Worm (Caenorhabditis elegans) whole organism, dauer: ENCODE data around the gene F36H5.12.

Source experiments
- unc-62 ChIP-seq: sonication (generic microtip); optimal IDR thresholded peaks from 2 replicates; lab custom pipeline; 2017; ENCODE audit warnings: missing biosample characterization, missing genetic modification reagents, missing genetic modification characterization

The F36H5.12 gene

DNA sequence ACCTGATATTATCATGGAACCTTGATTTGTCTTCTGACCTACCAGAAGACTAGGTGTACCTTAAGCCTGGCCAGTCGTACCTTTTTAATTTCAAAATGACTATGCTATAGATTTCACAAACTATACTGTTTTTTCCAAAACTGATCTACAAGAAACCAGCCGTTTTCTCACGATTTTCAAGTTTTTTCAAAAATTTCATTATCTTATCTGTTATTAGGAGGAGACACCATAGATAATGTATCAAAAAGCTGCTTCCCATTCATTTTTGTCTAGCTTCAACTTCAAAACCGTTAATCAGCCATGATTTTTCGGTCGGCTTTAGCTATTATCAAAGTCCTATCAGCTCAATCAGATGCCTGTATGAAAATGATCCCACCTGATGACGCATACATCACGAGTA is at the start of gene F36H5.12:
TSS of gene F36H5.12 (plus strand) at position 301 of the 400 bp plus-strand sequence.
- TF ChIP-seq unc-62 (GFP tag; lab: Kevin White, UChicago) = no peak

DNA sequence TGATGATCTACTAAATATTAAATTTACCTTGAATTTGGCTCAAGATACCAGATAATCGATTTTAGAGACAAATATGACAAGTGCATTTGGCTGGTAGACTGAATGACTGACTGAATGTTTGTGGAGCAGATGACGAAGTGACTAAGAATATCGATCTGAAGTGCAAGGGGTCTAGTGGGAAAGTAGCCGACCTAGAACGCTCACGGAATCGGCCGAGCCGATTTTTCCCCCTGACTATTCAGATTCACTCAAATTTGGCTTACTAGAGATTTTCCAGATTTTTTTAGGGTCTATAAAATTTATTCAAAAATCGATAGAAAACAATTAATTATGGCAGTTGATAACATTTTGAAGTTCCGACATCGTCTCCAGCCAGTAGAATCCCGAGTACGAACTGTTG is 48.1 kb upstream of the F36H5.12 start, which contains the start of gene fbxc-26:
TSS of gene fbxc-26 (minus strand) at position 101 of the 400 bp plus-strand sequence.
- TF ChIP-seq unc-62 (GFP tag; lab: Kevin White, UChicago) = no peak

DNA sequence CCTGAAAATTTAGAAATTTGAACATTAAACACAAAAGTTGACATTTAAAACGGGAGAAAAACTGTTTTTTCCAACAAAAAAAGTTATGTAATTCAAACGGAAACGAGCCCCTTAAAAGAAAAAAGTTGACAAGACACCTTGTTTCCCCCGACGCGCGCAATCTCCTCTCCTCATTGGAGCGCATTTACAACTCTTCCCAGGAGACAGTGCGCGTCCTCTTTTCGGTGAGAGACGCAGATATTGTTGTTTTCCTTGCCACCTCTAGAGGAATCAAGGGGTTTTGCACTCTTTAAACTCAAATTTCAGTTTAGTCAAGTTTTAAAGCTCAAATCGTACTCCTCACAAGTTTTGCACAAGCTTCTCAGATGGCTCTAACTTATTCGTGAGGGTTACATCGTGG is 46.8 kb upstream of the F36H5.12 start, which contains the start of gene F58E1.13:
TSS of gene F58E1.13 (minus strand) at position 12 of the 400 bp plus-strand sequence.
- TF ChIP-seq unc-62 (GFP tag; lab: Kevin White, UChicago) = no peak

DNA sequence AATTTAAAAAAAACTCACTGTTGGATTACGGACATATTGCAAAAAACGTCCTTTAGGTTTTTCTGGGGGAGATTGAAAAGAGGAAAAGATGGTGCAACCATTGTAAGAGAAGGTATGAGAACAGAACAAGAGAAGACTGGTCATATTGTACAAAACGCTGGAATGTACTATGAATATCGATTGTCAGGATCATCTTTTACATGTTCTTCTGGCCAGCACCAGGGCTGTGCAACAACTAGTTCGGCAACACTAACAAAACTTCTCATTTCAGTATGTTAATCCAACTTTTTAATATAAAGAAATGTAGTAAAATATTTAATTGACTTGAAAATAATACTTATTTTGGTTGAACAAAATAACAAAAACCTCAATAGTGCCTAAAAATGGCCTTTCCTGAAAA is 39.3 kb upstream of the F36H5.12 start, which contains the start of gene fbxb-47:
TSS of gene fbxb-47 (minus strand) at position 101 of the 400 bp plus-strand sequence.
- no peak for TF ChIP-seq unc-62 (GFP tag; lab: Kevin White, UChicago)

DNA sequence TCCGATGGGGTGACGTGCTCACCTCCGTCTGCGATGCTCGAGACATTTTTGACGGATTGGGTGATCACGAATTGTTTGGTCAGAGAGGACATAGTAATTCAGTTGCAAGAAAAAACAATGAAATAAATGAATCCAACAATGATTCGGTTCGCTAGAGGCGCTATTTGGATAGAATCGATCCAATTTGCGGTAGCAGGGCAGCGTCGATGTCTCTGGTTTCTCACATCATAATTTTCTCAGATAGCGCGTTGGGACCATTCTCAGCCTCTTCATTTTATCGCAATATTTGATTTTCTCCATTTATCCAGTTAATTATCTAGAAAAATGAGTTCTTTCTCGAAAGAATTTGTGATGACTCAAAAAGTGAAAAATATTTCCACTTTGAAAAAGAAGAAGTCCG is 36.2 kb upstream of the F36H5.12 start, which contains the start of gene sdz-18:
TSS of gene sdz-18 (minus strand) at position 101 of the 400 bp plus-strand sequence.
- TF ChIP-seq unc-62 (GFP tag; lab: Kevin White, UChicago) = no peak

DNA sequence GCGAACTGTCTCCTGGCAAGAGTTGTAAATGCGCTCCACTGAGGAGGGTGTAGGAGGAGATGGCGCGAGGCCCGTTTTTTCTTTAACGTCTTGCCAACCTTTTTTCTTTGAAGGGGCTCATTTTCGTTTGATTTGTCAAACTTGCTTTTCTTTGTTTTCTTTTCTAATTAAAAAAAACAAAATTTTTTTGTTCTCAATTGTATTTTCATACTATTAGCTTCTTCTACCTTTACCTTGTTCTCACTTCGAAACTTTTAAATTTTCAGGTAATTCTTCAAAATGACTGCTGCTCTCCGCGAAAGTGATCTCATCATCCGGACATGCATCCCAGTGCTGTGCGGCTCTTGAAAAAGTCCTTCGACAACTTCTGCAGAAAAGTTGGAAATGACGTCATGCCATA is 32.7 kb upstream of the F36H5.12 start, which contains the start of gene fbxa-184:
TSS of gene fbxa-184 (plus strand) at position 301 of the 400 bp plus-strand sequence.
- no peak for TF ChIP-seq unc-62 (GFP tag; lab: Kevin White, UChicago)

DNA sequence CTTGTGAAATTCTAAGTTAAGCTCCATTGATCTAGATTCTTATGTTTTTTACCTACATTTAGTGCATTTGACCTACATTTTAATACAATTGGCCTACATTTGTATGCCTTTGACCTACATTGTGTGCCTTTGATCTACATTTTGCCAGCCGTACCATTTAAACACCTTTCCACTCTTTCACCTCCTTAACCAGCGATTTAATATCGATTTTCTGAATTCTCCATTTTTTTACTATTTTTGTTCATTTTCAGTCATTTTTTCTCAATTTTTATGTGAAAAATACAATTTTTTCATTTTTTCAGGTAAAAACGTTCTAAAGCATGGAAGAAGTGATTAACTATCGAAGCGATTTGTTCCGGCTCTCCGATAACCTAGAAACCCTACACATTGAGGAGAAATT is 29.7 kb upstream of the F36H5.12 start, which contains the start of gene btb-7:
TSS of gene btb-7 (plus strand) at position 301 of the 400 bp plus-strand sequence.
- no peak for TF ChIP-seq unc-62 (GFP tag; lab: Kevin White, UChicago)

DNA sequence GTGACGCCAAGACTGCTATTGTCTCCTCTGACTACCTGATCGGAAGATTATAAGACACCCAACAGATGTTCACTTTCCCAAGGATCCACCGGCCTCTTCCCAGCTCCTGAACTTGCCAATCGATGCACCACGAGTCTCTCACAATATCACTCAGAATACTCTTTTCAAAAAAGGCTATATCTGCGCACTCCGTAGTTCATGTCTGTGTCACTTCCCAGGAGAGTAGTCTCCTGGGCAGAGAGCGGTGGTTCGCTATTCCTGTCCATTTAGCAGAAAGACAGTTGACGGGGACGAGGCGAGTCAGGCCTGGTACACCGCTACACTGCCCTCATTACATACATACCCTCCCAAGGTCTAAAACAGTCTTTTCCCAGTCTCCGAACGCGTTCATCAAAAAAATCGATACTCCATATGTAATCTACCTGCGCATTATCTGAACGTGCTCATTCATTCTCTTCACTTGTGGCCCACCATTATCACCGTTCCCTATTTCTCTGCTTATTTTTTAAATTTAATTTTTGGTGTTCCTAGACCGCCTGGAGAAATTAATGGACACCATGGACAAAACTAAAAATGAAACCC is 27.8 kb upstream of the F36H5.12 start, which contains the start of gene btb-6:
TSS of gene btb-6 (plus strand) at position 532 of the 582 bp plus-strand sequence.
- no peak for TF ChIP-seq unc-62 (GFP tag; lab: Kevin White, UChicago)

DNA sequence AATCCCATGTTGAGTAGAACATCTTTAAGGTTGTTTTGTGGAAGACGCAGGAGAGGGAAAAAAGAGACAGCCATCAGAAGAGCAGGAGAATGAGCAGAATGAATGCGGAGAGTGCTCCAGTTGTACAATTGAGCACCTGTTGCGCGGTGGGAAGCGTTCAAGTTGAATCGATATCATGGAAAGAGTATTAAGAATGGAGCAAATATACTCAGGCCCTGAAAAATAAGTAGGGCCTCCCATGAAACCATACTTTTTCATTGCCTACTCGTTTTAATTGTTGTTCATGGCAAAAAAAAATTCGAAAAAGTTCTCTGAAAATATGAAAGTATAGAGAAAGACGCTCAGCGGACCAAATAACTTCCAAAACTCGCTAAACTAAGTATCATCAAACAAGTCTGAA is 23.5 kb upstream of the F36H5.12 start, which contains the start of gene fbxb-48:
TSS of gene fbxb-48 (minus strand) at position 101 of the 400 bp plus-strand sequence.
- no peak for TF ChIP-seq unc-62 (GFP tag; lab: Kevin White, UChicago)

DNA sequence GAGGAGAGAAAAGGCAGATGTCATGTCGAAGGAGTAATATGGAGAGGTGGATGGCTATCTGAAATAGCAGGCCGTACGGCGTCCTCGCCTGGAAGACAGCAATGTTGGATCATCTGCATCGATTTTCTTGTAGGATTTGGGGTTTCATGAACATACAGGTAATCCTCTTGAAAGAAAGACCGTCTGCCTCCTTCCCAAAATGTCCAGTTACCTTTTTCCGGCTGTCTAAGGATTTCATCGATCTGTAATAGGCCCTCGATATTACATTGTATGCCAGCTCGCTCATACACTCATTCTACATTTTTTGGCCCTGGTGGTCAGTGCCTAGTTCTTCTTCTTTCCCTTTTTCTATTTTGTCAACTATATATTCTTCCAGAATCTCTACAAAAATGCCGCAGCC is 20.2 kb upstream of the F36H5.12 start, which contains the start of the genes fbxb-5 and btb-8:
TSS of gene fbxb-5 (minus strand) at position 101 of the 400 bp plus-strand sequence.
TSS of gene btb-8 (plus strand) at position 377 of the 400 bp plus-strand sequence.
- TF ChIP-seq unc-62 (GFP tag; lab: Kevin White, UChicago) = no peak

DNA sequence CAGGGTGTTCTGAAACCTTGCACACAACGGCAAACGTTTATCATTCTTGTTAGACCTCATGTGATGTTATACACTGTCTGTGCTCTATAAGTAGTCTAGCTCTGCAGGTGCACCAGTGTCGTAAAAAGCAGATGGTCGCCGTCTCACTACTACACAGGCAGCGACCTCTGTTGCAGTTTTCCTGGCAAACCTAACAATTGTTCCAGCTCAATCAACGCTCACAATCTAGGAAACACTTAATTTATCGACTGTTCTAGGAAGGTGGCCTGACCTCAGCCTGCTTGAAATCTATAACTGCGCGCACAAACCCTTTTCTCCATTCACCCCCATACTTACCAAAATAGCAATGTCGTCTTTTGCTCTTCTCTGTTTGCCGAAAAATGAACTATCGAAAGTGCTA is 18.3 kb upstream of the F36H5.12 start, which contains the start of gene fbxb-11:
TSS of gene fbxb-11 (plus strand) at position 301 of the 400 bp plus-strand sequence.
- no peak for TF ChIP-seq unc-62 (GFP tag; lab: Kevin White, UChicago)

DNA sequence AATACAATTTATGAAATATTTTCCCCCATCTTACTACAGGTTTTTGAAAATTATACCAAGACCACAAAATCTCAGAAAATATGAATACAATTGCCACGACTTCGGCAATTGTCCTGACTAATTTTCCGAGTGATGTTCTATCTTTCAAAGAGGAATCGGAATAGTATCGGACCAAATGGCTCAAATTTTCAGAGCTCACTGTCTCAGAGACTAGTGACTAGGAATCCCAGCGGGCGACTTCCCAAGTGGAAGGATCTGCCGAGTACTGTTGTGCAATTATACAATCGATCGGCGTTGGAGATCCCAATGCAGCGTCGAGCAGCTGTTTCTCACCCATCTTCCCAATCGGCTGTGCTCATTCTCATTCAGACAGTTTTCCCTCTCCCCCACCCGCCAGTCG is 16.9 kb upstream of the F36H5.12 start, which contains the start of gene F45C12.17:
TSS of gene F45C12.17 (plus strand) at position 377 of the 400 bp plus-strand sequence.
- TF ChIP-seq unc-62 (GFP tag; lab: Kevin White, UChicago) = no peak

DNA sequence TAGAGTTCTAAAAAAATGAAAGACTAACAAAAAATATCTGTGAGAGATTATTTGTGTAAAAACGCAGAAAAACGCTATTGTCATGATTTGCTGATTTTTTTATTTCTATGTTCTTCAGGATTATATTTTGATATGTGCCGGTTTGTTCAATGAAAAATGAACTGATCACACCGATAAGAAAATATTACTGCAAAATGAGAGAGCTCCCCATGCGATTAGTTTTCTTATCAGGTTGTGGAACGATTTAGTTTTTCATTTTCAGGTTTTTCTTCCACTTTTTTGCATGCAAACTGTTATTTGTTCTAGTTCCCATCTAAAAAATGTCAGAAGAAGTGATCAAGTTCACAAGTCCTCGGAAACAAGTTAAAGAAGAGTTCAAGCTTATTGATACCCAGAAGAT is 14.4 kb upstream of the F36H5.12 start, which contains the start of gene btb-9:
TSS of gene btb-9 (plus strand) at position 254 of the 400 bp plus-strand sequence.
- TF ChIP-seq unc-62 (GFP tag; lab: Kevin White, UChicago) = no peak

DNA sequence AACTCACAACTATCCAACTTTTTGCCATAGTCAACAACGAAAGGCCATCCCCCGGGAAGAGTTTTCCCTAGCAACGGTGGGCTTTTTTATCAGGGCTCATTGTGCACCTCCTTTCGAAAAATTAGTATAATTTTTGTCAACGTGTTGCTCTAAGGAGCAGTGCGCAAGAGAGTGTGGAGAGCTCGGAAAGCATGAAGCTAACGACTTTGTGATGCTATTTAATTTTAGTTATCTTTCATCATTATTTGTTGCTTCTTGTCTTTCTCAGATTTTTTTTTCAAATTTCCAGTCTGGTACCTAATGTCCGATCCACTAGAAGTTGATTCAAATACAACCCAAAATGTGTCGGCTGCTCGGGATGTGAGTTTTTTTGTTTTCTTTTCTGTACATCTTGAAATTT is 12.5 kb upstream of the F36H5.12 start, which contains the start of gene ceh-81:
TSS of gene ceh-81 (plus strand) at position 301 of the 400 bp plus-strand sequence.
- TF ChIP-seq unc-62 (GFP tag; lab: Kevin White, UChicago) = no peak

DNA sequence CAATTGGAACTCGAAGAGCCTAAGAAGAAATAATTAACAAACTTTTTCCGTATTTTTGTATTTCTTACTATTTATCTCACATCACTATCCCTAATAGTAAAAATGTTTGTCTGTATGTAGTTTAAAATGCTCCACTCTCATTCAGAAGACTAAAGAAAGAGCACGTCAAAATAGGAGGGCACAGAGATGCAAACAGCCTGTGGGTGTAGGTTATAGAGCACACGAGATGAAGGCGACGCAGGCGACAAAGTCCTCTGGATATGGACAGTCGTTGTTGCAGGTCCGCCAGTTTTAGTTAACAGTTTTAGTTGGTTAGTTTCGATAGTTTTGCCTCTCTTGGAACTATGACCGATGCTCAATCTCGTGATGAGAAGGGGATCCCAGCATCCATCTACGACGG is 10.7 kb upstream of the F36H5.12 start, which contains the start of gene ceh-82:
TSS of gene ceh-82 (plus strand) at position 301 of the 400 bp plus-strand sequence.
- TF ChIP-seq unc-62 (GFP tag; lab: Kevin White, UChicago) = no peak

DNA sequence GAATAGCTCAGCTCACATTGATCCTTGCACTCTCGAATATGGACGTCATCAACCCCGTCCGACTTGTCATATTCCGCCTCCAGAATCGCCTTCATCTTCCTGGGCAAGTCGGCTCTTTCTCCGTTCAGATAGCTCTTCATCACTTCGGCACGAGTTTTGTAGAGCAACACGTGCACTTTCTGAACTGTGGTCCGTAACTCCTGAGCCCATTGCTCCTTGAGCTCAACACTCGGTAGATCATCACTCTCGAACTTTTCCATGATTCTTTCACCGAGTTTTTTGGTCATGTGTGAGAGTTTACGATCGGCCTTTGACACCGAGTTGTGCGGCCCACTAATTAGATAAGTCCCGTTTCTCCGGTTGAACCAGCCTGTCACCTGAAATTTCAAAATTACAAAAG is 7.5 kb upstream of the F36H5.12 start:
- no peak for TF ChIP-seq unc-62 (GFP tag; lab: Kevin White, UChicago)
